Worm (Caenorhabditis elegans) whole organism, L1 larva: ENCODE results near the gene M163.9.

Experiments
- C16A3.4 ChIP-seq: fragments of 150-350 bp; optimal IDR thresholded peaks from 2 replicates; lab custom pipeline; 2014; ENCODE audit warnings: missing biosample characterization, missing genetic modification characterization
- F16B12.6 ChIP-seq: fragments of 150-350 bp; optimal IDR thresholded peaks from 2 replicates; lab custom pipeline; 2014; ENCODE audit warnings: missing biosample characterization, missing genetic modification characterization
- aha-1 ChIP-seq: fragments of 150-350 bp; optimal IDR thresholded peaks from 2 replicates; lab custom pipeline; 2014; ENCODE audit warnings: missing biosample characterization, missing genetic modification characterization
- blmp-1 ChIP-seq: fragments of 150-350 bp; optimal IDR thresholded peaks from 2 replicates; lab custom pipeline; 2014; ENCODE audit warnings: missing biosample characterization, missing genetic modification characterization
- ceh-82 ChIP-seq, 3 experiments: fragments of 150-350 bp in 1 of 3; sonication (generic microtip) in 2 of 3; optimal IDR thresholded peaks; 2 replicates each; lab custom pipeline; 2014 to 2017; ENCODE audit warnings: missing biosample characterization in 3 of 3, missing genetic modification characterization in 3 of 3
- ceh-88 ChIP-seq: fragments of 200-800 bp; sonication (Bioruptor generic); IDR thresholded peaks from 2 replicates; pipeline ENCODE4 v1.3.6; 2022; ENCODE audit warnings: missing genetic modification characterization, missing compliant biosample characterization
- ces-1 ChIP-seq: fragments of 150-350 bp; optimal IDR thresholded peaks from 2 replicates; lab custom pipeline; 2014; ENCODE audit warnings: missing biosample characterization, missing genetic modification reagents, missing genetic modification characterization
- dpl-1 ChIP-seq, 3 experiments: fragments of 150-350 bp in 2 of 3; sonication (generic microtip) in 1 of 3; optimal IDR thresholded peaks; 2 replicates each; lab custom pipeline; 2014 to 2017; ENCODE audit warnings: missing biosample characterization in 3 of 3, missing genetic modification characterization in 3 of 3, missing genetic modification reagents in 3 of 3
- elt-2 ChIP-seq: sonication (generic microtip); optimal IDR thresholded peaks from 2 replicates; lab custom pipeline; 2016; ENCODE audit warnings: missing genetic modification characterization, mild to moderate bottlenecking, inconsistent platforms, missing compliant biosample characterization, missing genetic modification reagents
- elt-3 ChIP-seq, 6 experiments: fragments of 150-350 bp in 1 of 6; sonication (generic microtip); optimal IDR thresholded peaks; 2 replicates each; lab custom pipeline; 2017 to 2018; ENCODE audit warnings: missing biosample characterization in 6 of 6, missing genetic modification characterization in 6 of 6, inconsistent platforms in 1 of 6
- ets-5 ChIP-seq: fragments of 200-800 bp; sonication (Bioruptor generic); IDR thresholded peaks from 2 replicates; pipeline ENCODE4 v1.3.6; 2022; ENCODE audit warnings: missing genetic modification characterization, missing compliant biosample characterization
- fkh-8 ChIP-seq: sonication (generic microtip); optimal IDR thresholded peaks from 2 replicates; lab custom pipeline; 2016; ENCODE audit warnings: mild to moderate bottlenecking, missing genetic modification characterization, missing compliant biosample characterization
- grh-1 ChIP-seq: fragments of 200-800 bp; sonication (Bioruptor generic); IDR thresholded peaks from 2 replicates; pipeline ENCODE4 v1.3.6; 2022; ENCODE audit warnings: missing genetic modification reagents, missing genetic modification characterization, missing compliant biosample characterization
- hlh-17 ChIP-seq: fragments of 200-800 bp; sonication (Bioruptor generic); optimal IDR thresholded peaks from 2 replicates; lab custom pipeline; 2018; ENCODE audit warnings: missing genetic modification characterization, mild to moderate bottlenecking, missing compliant biosample characterization, moderate library complexity, borderline replicate concordance
- hlh-4 ChIP-seq: sonication (generic microtip); optimal IDR thresholded peaks from 2 replicates; lab custom pipeline; 2016; ENCODE audit warnings: mild to moderate bottlenecking, missing genetic modification characterization, missing compliant biosample characterization
- isw-1 ChIP-seq: fragments of 200-800 bp; sonication (Bioruptor generic); IDR thresholded peaks from 2 replicates; pipeline ENCODE4 v1.3.6; 2022; ENCODE audit warnings: missing genetic modification characterization, missing compliant biosample characterization
- jun-1 ChIP-seq: fragments of 150-350 bp; optimal IDR thresholded peaks from 2 replicates; lab custom pipeline; 2014; ENCODE audit warnings: missing biosample characterization, missing genetic modification reagents, missing genetic modification characterization
- lin-14 ChIP-seq: fragments of 200-800 bp; sonication (Bioruptor generic); optimal IDR thresholded peaks from 2 replicates; lab custom pipeline; 2018; ENCODE audit warnings: mild to moderate bottlenecking, missing genetic modification characterization, moderate library complexity, missing compliant biosample characterization
- lin-15B ChIP-seq: fragments of 150-350 bp; sonication (generic microtip); optimal IDR thresholded peaks from 3 replicates; lab custom pipeline; 2014; ENCODE audit warnings: missing biosample characterization, missing genetic modification characterization
- lin-35 ChIP-seq, 2 experiments: fragments of 150-350 bp; optimal IDR thresholded peaks; 2 replicates each; lab custom pipeline; 2014; ENCODE audit warnings: missing biosample characterization in 2 of 2, missing genetic modification characterization in 2 of 2, missing genetic modification reagents in 2 of 2
- lin-39 ChIP-seq: fragments of 150-350 bp; optimal IDR thresholded peaks from 2 replicates; lab custom pipeline; 2014; ENCODE audit warnings: missing biosample characterization, missing genetic modification reagents, missing genetic modification characterization
- lsy-2 ChIP-seq, 2 experiments: fragments of 150-350 bp; optimal IDR thresholded peaks; 2 replicates each; lab custom pipeline; 2014; ENCODE audit warnings: missing biosample characterization in 2 of 2, missing genetic modification characterization in 2 of 2
- mef-2 ChIP-seq: fragments of 150-350 bp; optimal IDR thresholded peaks from 2 replicates; lab custom pipeline; 2014; ENCODE audit warnings: missing biosample characterization, missing genetic modification characterization
- mep-1 ChIP-seq: fragments of 150-350 bp; optimal IDR thresholded peaks from 2 replicates; lab custom pipeline; 2014; ENCODE audit warnings: missing biosample characterization, missing genetic modification characterization
- nhr-12 ChIP-seq: sonication (generic microtip); optimal IDR thresholded peaks from 2 replicates; lab custom pipeline; 2017; ENCODE audit warnings: missing biosample characterization, missing genetic modification characterization
- nhr-19 ChIP-seq: fragments of 200-800 bp; sonication (Bioruptor generic); conservative IDR thresholded peaks from 2 replicates; pipeline ENCODE4 v1.3.6; 2022; ENCODE audit warnings: missing genetic modification characterization, missing compliant biosample characterization
- nhr-71 ChIP-seq: sonication (generic microtip); optimal IDR thresholded peaks from 2 replicates; lab custom pipeline; 2016; ENCODE audit warnings: mild to moderate bottlenecking, missing genetic modification characterization, moderate library complexity, missing compliant biosample characterization
- nhr-76 ChIP-seq: sonication (generic microtip); optimal IDR thresholded peaks from 2 replicates; lab custom pipeline; 2017; ENCODE audit warnings: missing biosample characterization, missing genetic modification characterization
- nhr-84 ChIP-seq: sonication (generic microtip); optimal IDR thresholded peaks from 2 replicates; lab custom pipeline; 2017; ENCODE audit warnings: missing biosample characterization, missing genetic modification characterization
- nhr-85 ChIP-seq: sonication (generic microtip); peaks from one replicate; lab custom pipeline; 2016; ENCODE audit warnings: missing genetic modification characterization, inconsistent platforms, missing compliant biosample characterization
- nhr-90 ChIP-seq: sonication (generic microtip); optimal IDR thresholded peaks from 2 replicates; lab custom pipeline; 2016; ENCODE audit warnings: mild to moderate bottlenecking, missing genetic modification characterization, missing compliant biosample characterization; ENCODE audit not compliant: poor library complexity
- pax-3 ChIP-seq: fragments of 200-800 bp; sonication (Bioruptor generic); optimal IDR thresholded peaks from 2 replicates; lab custom pipeline; 2018; ENCODE audit warnings: mild to moderate bottlenecking, missing genetic modification characterization, moderate library complexity, missing compliant biosample characterization
- pqm-1 ChIP-seq: sonication (generic microtip); optimal IDR thresholded peaks from 3 replicates; lab custom pipeline; 2017; ENCODE audit warnings: missing biosample characterization, missing genetic modification characterization
- skn-1 ChIP-seq: fragments of 150-350 bp; optimal IDR thresholded peaks from 2 replicates; lab custom pipeline; 2014; ENCODE audit warnings: missing biosample characterization, missing genetic modification characterization
- snpc-4 ChIP-seq: fragments of 150-350 bp; optimal IDR thresholded peaks from 2 replicates; lab custom pipeline; 2014; ENCODE audit warnings: missing biosample characterization, missing genetic modification characterization
- snu-23 ChIP-seq: sonication (generic microtip); optimal IDR thresholded peaks from 2 replicates; lab custom pipeline; 2016; ENCODE audit warnings: missing genetic modification characterization, missing compliant biosample characterization
- swsn-7 ChIP-seq: sonication (generic microtip); optimal IDR thresholded peaks from 2 replicates; lab custom pipeline; 2016; ENCODE audit warnings: missing genetic modification characterization, missing compliant biosample characterization
- tbx-2 ChIP-seq: sonication (generic microtip); optimal IDR thresholded peaks from 2 replicates; lab custom pipeline; 2016; ENCODE audit warnings: missing genetic modification characterization, missing compliant biosample characterization
- tlp-1 ChIP-seq: fragments of 150-350 bp; optimal IDR thresholded peaks from 2 replicates; lab custom pipeline; 2014; ENCODE audit warnings: missing biosample characterization, missing genetic modification characterization
- unc-130 ChIP-seq: fragments of 150-350 bp; optimal IDR thresholded peaks from 2 replicates; lab custom pipeline; 2017; ENCODE audit warnings: missing biosample characterization, missing genetic modification characterization, inconsistent platforms
- unc-30 ChIP-seq: sonication (generic microtip); optimal IDR thresholded peaks from 2 replicates; lab custom pipeline; 2017; ENCODE audit warnings: missing biosample characterization, missing genetic modification characterization
- unc-98 ChIP-seq: fragments of 200-800 bp; sonication (Bioruptor generic); IDR thresholded peaks from 2 replicates; pipeline ENCODE4 v1.3.6; 2022; ENCODE audit warnings: missing genetic modification characterization, missing compliant biosample characterization
- zip-4 ChIP-seq: fragments of 200-800 bp; sonication (Bioruptor generic); optimal IDR thresholded peaks from 2 replicates; lab custom pipeline; 2018; ENCODE audit warnings: mild to moderate bottlenecking, missing genetic modification characterization, moderate library complexity, missing compliant biosample characterization
- ztf-11 ChIP-seq, 2 experiments: sonication (generic microtip); optimal IDR thresholded peaks; 2 replicates each; lab custom pipeline; 2016 to 2017; ENCODE audit warnings: missing genetic modification characterization in 2 of 2, missing biosample characterization in 1 of 2, missing compliant biosample characterization in 1 of 2
- ztf-4 ChIP-seq: fragments of 150-350 bp; optimal IDR thresholded peaks from 2 replicates; lab custom pipeline; 2014; ENCODE audit warnings: missing biosample characterization, missing genetic modification characterization

The M163.9 gene

DNA sequence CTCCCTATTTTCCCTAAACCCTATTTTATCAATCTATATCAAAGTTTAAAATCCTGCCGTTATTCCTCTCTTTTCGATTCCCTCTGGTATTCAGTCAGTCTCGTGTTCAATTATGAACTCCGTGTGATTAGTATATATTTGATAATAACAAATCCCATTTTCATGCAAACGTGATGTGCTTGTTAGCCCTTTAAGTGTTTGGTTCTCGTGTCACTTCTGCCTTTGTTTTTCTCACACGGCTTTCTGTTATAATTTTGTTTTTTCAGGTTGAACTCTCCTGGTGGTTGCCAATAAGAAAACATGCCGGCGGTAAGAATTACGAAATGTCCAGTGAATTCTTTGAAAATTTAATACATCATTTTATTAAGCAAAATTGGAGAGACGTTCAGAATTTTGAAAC lies 2.9 kb upstream of the M163.9 start, which contains the start of gene M163.21:
Gene M163.21 (plus strand): TSS at position 301 of the 400 bp plus-strand sequence.
- TF ChIP-seq blmp-1 (no peak), ztf-4 (tag; lab: Kevin White, UChicago) (no peak), hlh-4 (tag; lab: Kevin White, UChicago) (no peak), zip-4 (no peak), ets-5 (GFP tag; lab: Robert Waterston, UW) (no peak), lin-15B (tag; lab: Kevin White, UChicago) (no peak), tbx-2 (tag; lab: Kevin White, UChicago) (no peak), F16B12.6 (tag; lab: Kevin White, UChicago) (no peak), C16A3.4 (no peak), nhr-85 (no peak), ceh-82 (tag; optimal IDR thresholded peaks at IDR 0.05; lab: Kevin White, UChicago) (no peak), mep-1 (tag; lab: Kevin White, UChicago) (no peak), ces-1 (GFP tag; lab: Kevin White, UChicago) (no peak), pax-3 (tag; lab: Kevin White, UChicago) (no peak), unc-30 (tag; lab: Kevin White, UChicago) (no peak), grh-1 (GFP tag; lab: Robert Waterston, UW) (no peak), mef-2 (tag; lab: Kevin White, UChicago) (no peak), fkh-8 (tag; lab: Kevin White, UChicago) (no peak), pqm-1 (tag; lab: Kevin White, UChicago) (no peak), jun-1 (tag; lab: Kevin White, UChicago) (no peak)

DNA sequence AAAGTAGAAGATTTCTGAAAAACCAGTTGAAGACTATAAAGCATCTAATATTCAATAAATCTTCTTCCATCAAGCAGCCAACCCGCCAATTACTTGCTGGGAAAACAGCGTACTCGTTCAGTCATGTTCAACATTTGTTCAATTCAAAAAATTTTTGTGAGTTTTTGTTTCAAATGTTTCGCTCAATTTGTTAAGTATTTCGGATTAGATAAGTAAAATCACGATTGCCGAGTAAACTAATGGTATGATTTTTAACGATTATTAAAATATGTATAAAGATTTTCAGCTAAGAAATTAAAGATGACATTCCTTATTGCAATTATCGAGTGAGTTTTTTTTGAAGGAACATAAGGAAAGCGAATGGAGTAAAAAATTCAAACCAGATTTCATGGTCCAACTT lies 1.3 kb downstream of the M163.9 start, which contains the start of gene M163.10:
Gene M163.10 (plus strand): TSS at position 301 of the 400 bp plus-strand sequence.
- no peak for TF ChIP-seq unc-130

ce11 chrX:14473740-14474139 lies 4.4 kb downstream of the M163.9 start, which contains the start of gene M163.5:
TSS of gene M163.5 (plus strand) at chrX:14474040.
- TF ChIP-seq isw-1 (no peak), grh-1 (GFP tag; lab: Robert Waterston, UW) (no peak), tlp-1 (no peak), mep-1 (tag; lab: Kevin White, UChicago) (no peak), unc-98 (GFP tag; lab: Robert Waterston, UW) (no peak), nhr-84 (tag; lab: Kevin White, UChicago) (no peak), blmp-1 (no peak), nhr-12 (tag; lab: Kevin White, UChicago) (no peak), ces-1 (GFP tag; lab: Kevin White, UChicago) (no peak), snu-23 (GFP tag; lab: Kevin White, UChicago) (no peak), hlh-17 (GFP tag; lab: Kevin White, UChicago) (no peak), lin-39 (tag; lab: Kevin White, UChicago) (no peak)

DNA sequence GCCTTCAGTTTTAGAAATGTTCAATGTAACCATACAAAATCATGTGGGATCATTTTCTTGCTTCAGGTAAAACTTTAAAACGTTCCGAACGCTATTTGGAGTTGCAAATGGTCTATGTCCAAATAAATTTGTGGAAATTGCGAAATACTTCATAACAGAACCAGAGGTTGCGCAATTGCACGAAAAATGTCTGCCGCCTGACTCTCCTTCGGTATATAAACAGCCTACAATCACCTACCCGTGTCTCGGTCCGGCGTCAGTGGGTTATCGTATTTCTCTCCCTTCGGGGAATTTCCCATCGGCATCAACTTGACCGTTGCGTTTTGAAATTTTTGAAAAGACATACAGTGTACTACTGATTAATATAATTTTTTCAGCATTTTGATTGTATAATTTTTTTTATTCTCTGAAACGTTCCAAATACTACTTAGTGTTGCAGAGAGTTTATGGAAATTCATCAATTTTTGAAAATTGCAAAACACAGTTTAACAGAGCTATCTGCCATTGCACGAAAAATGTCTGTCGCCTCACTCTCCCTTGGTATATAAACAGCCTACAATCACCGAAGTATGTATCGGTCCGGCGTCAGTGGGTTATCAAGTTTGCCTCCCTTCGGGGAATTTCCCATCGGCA lies 7.4 kb downstream of the M163.9 start:
- TF ChIP-seq nhr-71 (tag; lab: Kevin White, UChicago) (peak; percentile 61), lin-14 (GFP tag; lab: Kevin White, UChicago) (no peak), zip-4 (peak; percentile 98), elt-3 (tag; optimal IDR thresholded peaks at IDR 0.05; lab: Kevin White, UChicago) (peak in 3 of 6 experiments; percentile 18 to 79 (median 66)), nhr-90 (peak; percentile 87), ceh-88 (no peak; the same call in 1 of the 2 replicates), nhr-85 (peak; percentile 82), snpc-4 (peak; percentile 98), elt-2 (tag; lab: Kevin White, UChicago) (peak; percentile 56), C16A3.4 (peak; percentile 65), F16B12.6 (tag; lab: Kevin White, UChicago) (no peak), isw-1 (peak; percentile 44; the same call in 1 of the 2 replicates), nhr-76 (tag; lab: Kevin White, UChicago) (no peak), lin-35 (GFP tag; optimal IDR thresholded peaks at IDR 0.05; lab: Kevin White, UChicago) (peak in 1 of 2 experiments; percentile 66), aha-1 (tag; lab: Kevin White, UChicago) (no peak), lsy-2 (tag; optimal IDR thresholded peaks at IDR 0.05; lab: Kevin White, UChicago) (peak; percentile 6 to 53), unc-130 (peak; percentile 7), swsn-7 (tag; lab: Kevin White, UChicago) (peak; percentile 54), dpl-1 (GFP tag; optimal IDR thresholded peaks at IDR 0.05; lab: Kevin White, UChicago) (peak in 2 of 3 experiments; percentile 15 to 30), tbx-2 (tag; lab: Kevin White, UChicago) (peak; percentile 46), ceh-82 (tag; optimal IDR thresholded peaks at IDR 0.05; lab: Kevin White, UChicago) (peak; percentile 38 to 57 (median 46)), skn-1 (tag; lab: Kevin White, UChicago) (peak; percentile 83), ztf-11 (tag; optimal IDR thresholded peaks at IDR 0.05; lab: Kevin White, UChicago) (no peak), ztf-4 (tag; lab: Kevin White, UChicago) (no peak), nhr-19 (GFP tag; lab: Robert Waterston, UW) (peak; percentile 71)
